Worm (Caenorhabditis elegans) whole organism, L3 larva: ENCODE data around the gene AH9.1.

ENCODE experiments used
- R02D3.7 ChIP-seq: fragments of 150-350 bp; optimal IDR thresholded peaks from 2 replicates; lab custom pipeline; 2014; ENCODE audit warnings: missing biosample characterization, missing genetic modification characterization
- ama-1 ChIP-seq: fragments of 150-350 bp; optimal IDR thresholded peaks from 2 replicates; lab custom pipeline; 2018
- ceh-28 ChIP-seq: fragments of 150-350 bp; optimal IDR thresholded peaks from 2 replicates; lab custom pipeline; 2014; ENCODE audit warnings: missing biosample characterization, missing genetic modification reagents, missing genetic modification characterization
- fkh-2 ChIP-seq: fragments of 150-350 bp; optimal IDR thresholded peaks from 2 replicates; lab custom pipeline; 2014; ENCODE audit warnings: missing biosample characterization, missing genetic modification reagents, missing genetic modification characterization
- jun-1 ChIP-seq: fragments of 150-350 bp; optimal IDR thresholded peaks from 2 replicates; lab custom pipeline; 2014; ENCODE audit warnings: missing biosample characterization, missing genetic modification reagents, missing genetic modification characterization
- nhr-12 ChIP-seq: fragments of 150-350 bp; optimal IDR thresholded peaks from 2 replicates; lab custom pipeline; 2014; ENCODE audit warnings: missing biosample characterization, missing genetic modification characterization
- nhr-23 ChIP-seq: fragments of 150-350 bp; optimal IDR thresholded peaks from 2 replicates; lab custom pipeline; 2014; ENCODE audit warnings: missing biosample characterization, missing genetic modification reagents, missing genetic modification characterization
- pha-4 ChIP-seq: fragments of 150-350 bp; optimal IDR thresholded peaks from 2 replicates; lab custom pipeline; 2014; ENCODE audit warnings: missing biosample characterization, missing genetic modification reagents, missing genetic modification characterization

- TF ChIP-seq ceh-28 (tag; lab: Kevin White, UChicago), result no peak
- TF ChIP-seq fkh-2 (tag; lab: Kevin White, UChicago), result no peak
- no peak for TF ChIP-seq ama-1 (lab: Kevin White, UChicago)
- TF ChIP-seq nhr-12 (tag; lab: Kevin White, UChicago), result no peak
- no peak for TF ChIP-seq R02D3.7 (tag; lab: Kevin White, UChicago)
- no peak for TF ChIP-seq jun-1
- no peak for TF ChIP-seq pha-4
- no peak for TF ChIP-seq nhr-23 (tag; lab: Kevin White, UChicago)
Measured at ce11 chrX:2266777-2267176, 20.0 kb upstream of the AH9.1 start.
